Worm (Caenorhabditis elegans) whole organism, young adult: ENCODE data around the gene insc-1.

ENCODE experiments used
- B0336.3 ChIP-seq: fragments of 200-800 bp; sonication (Bioruptor generic); IDR thresholded peaks from 2 replicates; pipeline ENCODE4 v1.3.6; 2022; ENCODE audit warnings: missing genetic modification characterization, missing compliant biosample characterization
- C17E4.6 ChIP-seq: fragments of 200-800 bp; sonication (Bioruptor generic); IDR thresholded peaks from 2 replicates; pipeline ENCODE4 v1.3.6; 2022; ENCODE audit warnings: missing genetic modification reagents, missing genetic modification characterization, missing compliant biosample characterization
- F10E7.11 ChIP-seq: sonication (generic microtip); optimal IDR thresholded peaks from 2 replicates; lab custom pipeline; 2017; ENCODE audit warnings: mild to moderate bottlenecking, missing genetic modification characterization, moderate library complexity, missing compliant biosample characterization
- F22D6.2 ChIP-seq: sonication (generic microtip); optimal IDR thresholded peaks from 2 replicates; lab custom pipeline; 2016; ENCODE audit warnings: mild to moderate bottlenecking, missing genetic modification characterization, missing compliant biosample characterization
- F23B12.7 ChIP-seq: sonication (generic microtip); optimal IDR thresholded peaks from 2 replicates; lab custom pipeline; 2017; ENCODE audit warnings: missing genetic modification characterization, mild to moderate bottlenecking, missing compliant biosample characterization, antibody characterized with exemption, moderate library complexity; ENCODE audit not compliant: insufficient read depth
- F37B4.10 ChIP-seq: fragments of 200-800 bp; sonication (Bioruptor generic); IDR thresholded peaks from 2 replicates; pipeline ENCODE4 v1.3.6; 2022; ENCODE audit warnings: missing genetic modification characterization, missing compliant biosample characterization
- F49E8.2 ChIP-seq: sonication (generic microtip); optimal IDR thresholded peaks from 3 replicates; lab custom pipeline; 2017; ENCODE audit warnings: missing genetic modification characterization, mild to moderate bottlenecking, missing compliant biosample characterization, antibody characterized with exemption, moderate library complexity; ENCODE audit not compliant: insufficient read depth
- F57A8.1 ChIP-seq: fragments of 200-800 bp; sonication (Bioruptor generic); optimal IDR thresholded peaks from 2 replicates; lab custom pipeline; 2018; ENCODE audit warnings: mild to moderate bottlenecking, missing genetic modification characterization, moderate library complexity, missing compliant biosample characterization
- F57C9.4 ChIP-seq: sonication (generic microtip); optimal IDR thresholded peaks from 2 replicates; lab custom pipeline; 2017; ENCODE audit warnings: mild to moderate bottlenecking, missing genetic modification characterization, missing compliant biosample characterization
- K11D2.4 ChIP-seq: fragments of 200-800 bp; sonication (Bioruptor generic); IDR thresholded peaks from 2 replicates; pipeline ENCODE4 v1.3.6; 2022; ENCODE audit warnings: missing genetic modification reagents, missing genetic modification characterization, missing compliant biosample characterization
- T07F8.4 ChIP-seq: sonication (generic microtip); optimal IDR thresholded peaks from 2 replicates; lab custom pipeline; 2016; ENCODE audit warnings: mild to moderate bottlenecking, missing genetic modification characterization, moderate library complexity, missing compliant biosample characterization
- Y79H2A.3 ChIP-seq: fragments of 200-800 bp; sonication (Bioruptor generic); conservative IDR thresholded peaks from 2 replicates; pipeline ENCODE4 v1.3.6; 2022; ENCODE audit warnings: missing genetic modification reagents, missing genetic modification characterization, missing compliant biosample characterization
- ZK185.1 ChIP-seq: sonication (generic microtip); optimal IDR thresholded peaks from 2 replicates; lab custom pipeline; 2016; ENCODE audit warnings: mild to moderate bottlenecking, missing genetic modification characterization, missing compliant biosample characterization; ENCODE audit not compliant: poor library complexity, severe bottlenecking
- atf-7 ChIP-seq: sonication (generic microtip); optimal IDR thresholded peaks from 2 replicates; lab custom pipeline; 2017; ENCODE audit warnings: mild to moderate bottlenecking, missing genetic modification characterization, missing compliant biosample characterization
- athp-1 ChIP-seq: sonication (generic microtip); optimal IDR thresholded peaks from 2 replicates; lab custom pipeline; 2017; ENCODE audit warnings: mild to moderate bottlenecking, missing genetic modification characterization, missing compliant biosample characterization
- ccch-3 ChIP-seq: fragments of 200-800 bp; sonication (Bioruptor generic); optimal IDR thresholded peaks from 2 replicates; lab custom pipeline; 2018; ENCODE audit warnings: mild to moderate bottlenecking, missing genetic modification characterization, missing compliant biosample characterization
- cebp-1 ChIP-seq, 2 experiments: fragments of 200-800 bp in 1 of 2; sonication (Bioruptor generic) in 1 of 2; sonication (generic microtip) in 1 of 2; IDR thresholded peaks in 1 of 2; optimal IDR thresholded peaks in 1 of 2; 2 replicates each; pipeline versions ENCODE4 v1.3.6 to Lab custom; 2017 to 2022; ENCODE audit warnings: missing compliant biosample characterization in 2 of 2, missing genetic modification characterization in 2 of 2, mild to moderate bottlenecking in 1 of 2, missing genetic modification reagents in 1 of 2, moderate library complexity in 1 of 2
- cebp-2 ChIP-seq: fragments of 200-800 bp; sonication (Bioruptor generic); IDR thresholded peaks from 2 replicates; pipeline ENCODE4 v1.3.6; 2022; ENCODE audit warnings: missing genetic modification characterization, missing compliant biosample characterization
- ceh-79 ChIP-seq: sonication (generic microtip); optimal IDR thresholded peaks from 2 replicates; lab custom pipeline; 2017; ENCODE audit warnings: mild to moderate bottlenecking, missing genetic modification characterization, missing compliant biosample characterization
- chd-7 ChIP-seq: sonication (generic microtip); optimal IDR thresholded peaks from 2 replicates; lab custom pipeline; 2016; ENCODE audit warnings: mild to moderate bottlenecking, missing genetic modification characterization, moderate library complexity, missing compliant biosample characterization
- egrh-3 ChIP-seq: fragments of 200-800 bp; sonication (Bioruptor generic); IDR thresholded peaks from 2 replicates; pipeline ENCODE4 v1.3.6; 2022; ENCODE audit warnings: missing genetic modification reagents, missing genetic modification characterization, missing compliant biosample characterization
- hmg-1.2 ChIP-seq: fragments of 200-800 bp; sonication (Bioruptor generic); IDR thresholded peaks from 2 replicates; pipeline ENCODE4 v1.3.6; 2022; ENCODE audit warnings: missing genetic modification reagents, missing genetic modification characterization, missing compliant biosample characterization
- hrde-1 ChIP-seq: sonication (generic microtip); optimal IDR thresholded peaks from 2 replicates; lab custom pipeline; 2016; ENCODE audit warnings: missing genetic modification characterization, mild to moderate bottlenecking, missing compliant biosample characterization, moderate library complexity, missing genotype, missing genetic modification reagents, borderline replicate concordance
- lag-1 ChIP-seq: fragments of 200-800 bp; sonication (Bioruptor generic); IDR thresholded peaks from 2 replicates; pipeline ENCODE4 v1.3.6; 2022; ENCODE audit warnings: missing genetic modification reagents, missing genetic modification characterization, missing compliant biosample characterization
- let-607 ChIP-seq, 2 experiments: fragments of 200-800 bp in 1 of 2; sonication (Bioruptor generic) in 1 of 2; sonication (generic microtip) in 1 of 2; optimal IDR thresholded peaks; 2 replicates each; lab custom pipeline; 2016 to 2018; ENCODE audit warnings: mild to moderate bottlenecking in 2 of 2, missing compliant biosample characterization in 2 of 2, missing genetic modification characterization in 2 of 2, moderate library complexity in 2 of 2, missing genotype in 1 of 2
- lin-26 ChIP-seq: fragments of 200-800 bp; sonication (Bioruptor generic); IDR thresholded peaks from 2 replicates; pipeline ENCODE4 v1.3.6; 2022; ENCODE audit warnings: missing genetic modification reagents, missing genetic modification characterization, missing compliant biosample characterization
- lin-54 ChIP-seq: fragments of 200-800 bp; sonication (Bioruptor generic); optimal IDR thresholded peaks from 2 replicates; lab custom pipeline; 2018; ENCODE audit warnings: mild to moderate bottlenecking, missing genetic modification characterization, missing compliant biosample characterization
- lir-1 ChIP-seq: fragments of 200-800 bp; sonication (Bioruptor generic); conservative IDR thresholded peaks from 2 replicates; pipeline ENCODE4 v1.3.6; 2022; ENCODE audit warnings: missing genetic modification reagents, missing genetic modification characterization, missing compliant biosample characterization
- madf-8 ChIP-seq: fragments of 200-800 bp; sonication (Bioruptor generic); conservative IDR thresholded peaks from 2 replicates; pipeline ENCODE4 v1.3.6; 2022; ENCODE audit warnings: missing genetic modification reagents, missing genetic modification characterization, missing compliant biosample characterization
- mel-28 ChIP-seq: sonication (generic microtip); optimal IDR thresholded peaks from 2 replicates; lab custom pipeline; 2016; ENCODE audit warnings: borderline replicate concordance, mild to moderate bottlenecking, missing genetic modification characterization, missing compliant biosample characterization
- nhr-27 ChIP-seq: fragments of 200-800 bp; sonication (Bioruptor generic); optimal IDR thresholded peaks from 2 replicates; lab custom pipeline; 2018; ENCODE audit warnings: mild to moderate bottlenecking, missing genetic modification characterization, moderate library complexity, missing compliant biosample characterization
- nhr-80 ChIP-seq: sonication (generic microtip); optimal IDR thresholded peaks from 2 replicates; lab custom pipeline; 2016; ENCODE audit warnings: missing genetic modification characterization, missing compliant biosample characterization
- rcor-1 ChIP-seq: fragments of 200-800 bp; sonication (Bioruptor generic); IDR thresholded peaks from 2 replicates; pipeline ENCODE4 v1.3.6; 2022; ENCODE audit warnings: missing genetic modification reagents, missing genetic modification characterization, missing compliant biosample characterization
- rpc-1 ChIP-seq, 2 experiments: fragments of 150-350 bp in 1 of 2; sonication (generic microtip) in 1 of 2; optimal IDR thresholded peaks; 2 replicates each; lab custom pipeline; 2014 to 2018; ENCODE audit warnings: missing biosample characterization in 1 of 2, missing genetic modification characterization in 1 of 2, missing genetic modification reagents in 1 of 2, missing genotype in 1 of 2
- snpc-1.3 ChIP-seq: sonication (generic microtip); optimal IDR thresholded peaks from 2 replicates; lab custom pipeline; 2017; ENCODE audit warnings: missing genetic modification characterization, mild to moderate bottlenecking, missing compliant biosample characterization, antibody characterized with exemption, moderate library complexity, missing genotype, missing genetic modification reagents; ENCODE audit not compliant: insufficient read depth
- tbp1 ChIP-seq: fragments of 200-800 bp; sonication (Bioruptor generic); optimal IDR thresholded peaks from 2 replicates; lab custom pipeline; 2018; ENCODE audit warnings: mild to moderate bottlenecking, missing genetic modification characterization, missing compliant biosample characterization
- unc-130 ChIP-seq: sonication (generic microtip); optimal IDR thresholded peaks from 2 replicates; lab custom pipeline; 2016; ENCODE audit warnings: missing genetic modification reagents, missing genetic modification characterization, missing compliant biosample characterization
- unc-62 ChIP-seq: fragments of 150-350 bp; optimal IDR thresholded peaks from 2 replicates; lab custom pipeline; 2014; ENCODE audit warnings: missing biosample characterization, missing genetic modification reagents, missing genetic modification characterization
- ztf-26 ChIP-seq: sonication (generic microtip); optimal IDR thresholded peaks from 2 replicates; lab custom pipeline; 2017; ENCODE audit warnings: missing genetic modification characterization, missing compliant biosample characterization

Gene insc-1

ce11 chrII:7374980-7375379 lies 16.3 kb downstream of the insc-1 start, which contains the start of gene F43E2.1 (continued):
- no peak for TF ChIP-seq cebp-2
- TF ChIP-seq K11D2.4 (GFP tag; lab: Robert Waterston, UW), result no peak
- TF ChIP-seq hrde-1 (tag; lab: Kevin White, UChicago), result no peak

- TF ChIP-seq T07F8.4 (no peak), rpc-1 (optimal IDR thresholded peaks at IDR 0.05; lab: Kevin White, UChicago) (no peak), rpc-1 (tag; optimal IDR thresholded peaks at IDR 0.05; lab: Kevin White, UChicago) (no peak), snpc-1.3 (tag; lab: Kevin White, UChicago) (no peak), F49E8.2 (tag; lab: Kevin White, UChicago) (no peak), unc-130 (GFP tag; lab: Kevin White, UChicago) (no peak), madf-8 (no peak), chd-7 (tag; lab: Kevin White, UChicago) (no peak), nhr-27 (no peak), tbp1 (GFP tag; lab: Kevin White, UChicago) (no peak), ZK185.1 (tag; lab: Kevin White, UChicago) (no peak), ceh-79 (tag; lab: Kevin White, UChicago) (no peak), egrh-3 (GFP tag; lab: Robert Waterston, UW) (no peak), Y79H2A.3 (GFP tag; lab: Robert Waterston, UW) (no peak), F37B4.10 (no peak), let-607 (tag; optimal IDR thresholded peaks at IDR 0.05; lab: Kevin White, UChicago) (no peak), rcor-1 (GFP tag; lab: Robert Waterston, UW) (no peak)
Measured at ce11 chrII:7379021-7379420, 20.3 kb downstream of the insc-1 start, which contains the start of gene C07D10.6. C07D10.6 (plus strand) TSS chrII:7379321.

- no peak for TF ChIP-seq lag-1 (GFP tag; lab: Robert Waterston, UW)
- no peak for TF ChIP-seq ccch-3 (GFP tag; lab: Kevin White, UChicago)
- no peak for TF ChIP-seq rcor-1 (GFP tag; lab: Robert Waterston, UW)
- no peak for TF ChIP-seq nhr-80
- no peak for TF ChIP-seq lin-54
- TF ChIP-seq F22D6.2 (tag; lab: Kevin White, UChicago), result no peak
Measured at ce11 chrII:7381142-7381611, 22.5 kb downstream of the insc-1 start, which contains the start of gene C07D10.5. C07D10.5 (plus strand) TSS chrII:7381561.

ce11 chrII:7381947-7382346 lies 23.3 kb downstream of the insc-1 start:
- peak; percentile 33 for TF ChIP-seq unc-62 (GFP tag; lab: Kevin White, UChicago)
- no peak for TF ChIP-seq F57C9.4
- TF ChIP-seq nhr-80, result peak; percentile 68

ce11 chrII:7385442-7385841 lies 26.7 kb downstream of the insc-1 start, which contains the start of gene sre-3:
sre-3 (plus strand) TSS chrII:7385742.
- TF ChIP-seq mel-28 (no peak), cebp-1 (GFP tag; IDR thresholded peaks at IDR 0.05; lab: Robert Waterston, UW) (no peak), cebp-1 (tag; optimal IDR thresholded peaks at IDR 0.05; lab: Kevin White, UChicago) (no peak), lir-1 (GFP tag; lab: Robert Waterston, UW) (no peak), atf-7 (no peak), F23B12.7 (tag; lab: Kevin White, UChicago) (no peak), hmg-1.2 (no peak), unc-130 (GFP tag; lab: Kevin White, UChicago) (no peak), athp-1 (tag; lab: Kevin White, UChicago) (no peak), rpc-1 (optimal IDR thresholded peaks at IDR 0.05; lab: Kevin White, UChicago) (no peak), rpc-1 (tag; optimal IDR thresholded peaks at IDR 0.05; lab: Kevin White, UChicago) (no peak), F57A8.1 (GFP tag; lab: Kevin White, UChicago) (no peak), F37B4.10 (no peak), lin-26 (GFP tag; lab: Robert Waterston, UW) (no peak), C17E4.6 (no peak), snpc-1.3 (tag; lab: Kevin White, UChicago) (no peak), B0336.3 (no peak), ztf-26 (tag; lab: Kevin White, UChicago) (no peak), F10E7.11 (tag; lab: Kevin White, UChicago) (no peak)
- TF ChIP-seq, all 124 proteins: peak for 0
